Worm (Caenorhabditis elegans): ENCODE data around the gene C04G6.11.

The C04G6.11 gene

ce11 chrII:5069525-5069924, 34.1 kb downstream of the C04G6.11 start, which contains the start of gene idpb-2:
Gene idpb-2, minus strand, starts transcription at chrII:5069625.
- TF ChIP-seq ztf-23 (GFP tag; IDR thresholded peaks at IDR 0.05) (no peak), flt-1 (GFP tag; IDR thresholded peaks at IDR 0.05) (no peak), ztf-29 (GFP tag; IDR thresholded peaks at IDR 0.05) (no peak), med-1 (GFP tag; optimal IDR thresholded peaks at IDR 0.05; ENCODE audit: insufficient read depth) (no peak), T22C8.4 (GFP tag; IDR thresholded peaks at IDR 0.05) (no peak), ref-1 (GFP tag; conservative IDR thresholded peaks at IDR 0.05) (no peak), tab-1 (GFP tag; IDR thresholded peaks at IDR 0.05) (no peak), cog-1 (tag; optimal IDR thresholded peaks at IDR 0.05) (no peak), klf-2 (GFP tag; conservative IDR thresholded peaks at IDR 0.05) (no peak)

DNA sequence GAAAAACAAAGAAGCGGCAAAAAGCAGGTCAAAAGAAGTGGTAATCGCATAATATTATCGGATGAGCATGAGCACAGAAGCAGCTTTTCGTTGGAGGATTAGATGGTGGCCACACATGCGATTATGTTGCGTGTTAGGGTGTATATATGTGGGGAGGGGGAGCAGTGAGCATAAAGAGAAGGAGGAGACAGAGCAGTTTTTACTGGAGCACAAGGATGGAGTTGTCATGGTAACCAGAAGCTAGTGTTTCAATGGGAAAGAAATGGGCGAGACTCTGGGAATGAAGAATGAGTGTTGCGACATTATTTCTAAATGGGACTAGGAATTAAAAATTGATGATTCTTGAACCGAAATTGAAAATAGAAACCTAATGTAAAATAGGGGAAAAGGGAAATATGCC, 35.7 kb downstream of the C04G6.11 start, which contains the start of gene C27A2.8:
C27A2.8 (minus strand) TSS at position 117 of the 400 bp plus-strand sequence.
- no peak for TF ChIP-seq klf-2 (GFP tag; conservative IDR thresholded peaks at IDR 0.05)
- no peak for TF ChIP-seq ref-1 (GFP tag; conservative IDR thresholded peaks at IDR 0.05)
- no peak for TF ChIP-seq med-1 (GFP tag; optimal IDR thresholded peaks at IDR 0.05; ENCODE audit: insufficient read depth)
- TF ChIP-seq ztf-23 (GFP tag; IDR thresholded peaks at IDR 0.05): no peak
- TF ChIP-seq flt-1 (GFP tag; IDR thresholded peaks at IDR 0.05): no peak
- no peak for TF ChIP-seq T22C8.4 (GFP tag; IDR thresholded peaks at IDR 0.05)
- no peak for TF ChIP-seq tab-1 (GFP tag; IDR thresholded peaks at IDR 0.05)
- TF ChIP-seq cog-1 (tag; optimal IDR thresholded peaks at IDR 0.05): no peak
- no peak for TF ChIP-seq ztf-29 (GFP tag; IDR thresholded peaks at IDR 0.05)

ce11 chrII:5066967-5067366, 36.7 kb downstream of the C04G6.11 start:
- TF ChIP-seq ztf-23 (GFP tag; IDR thresholded peaks at IDR 0.05): no peak

- TF ChIP-seq T22C8.4 (GFP tag; IDR thresholded peaks at IDR 0.05) (0 out of 2 replicates have a peak, but pooled peaks have one; percentile 9), ztf-23 (GFP tag; IDR thresholded peaks at IDR 0.05) (0 out of 2 replicates have a peak, but pooled peaks have one; percentile 38), cog-1 (tag; optimal IDR thresholded peaks at IDR 0.05) (peak; percentile 4), flt-1 (GFP tag; IDR thresholded peaks at IDR 0.05) (peak; percentile 56; the same call in 1 of the 2 replicates), med-1 (GFP tag; optimal IDR thresholded peaks at IDR 0.05; ENCODE audit: insufficient read depth) (no peak), klf-2 (GFP tag; conservative IDR thresholded peaks at IDR 0.05) (0 out of 2 replicates have a peak, but pooled peaks have one; percentile 55), tab-1 (GFP tag; IDR thresholded peaks at IDR 0.05) (no peak), ztf-29 (GFP tag; IDR thresholded peaks at IDR 0.05) (no peak), ref-1 (GFP tag; conservative IDR thresholded peaks at IDR 0.05) (no peak)
Observed at ce11 chrII:5061794-5062368, 41.8 kb downstream of the C04G6.11 start, which contains the start of gene smc-5. Gene smc-5, plus strand, starts transcription at chrII:5062125.

DNA sequence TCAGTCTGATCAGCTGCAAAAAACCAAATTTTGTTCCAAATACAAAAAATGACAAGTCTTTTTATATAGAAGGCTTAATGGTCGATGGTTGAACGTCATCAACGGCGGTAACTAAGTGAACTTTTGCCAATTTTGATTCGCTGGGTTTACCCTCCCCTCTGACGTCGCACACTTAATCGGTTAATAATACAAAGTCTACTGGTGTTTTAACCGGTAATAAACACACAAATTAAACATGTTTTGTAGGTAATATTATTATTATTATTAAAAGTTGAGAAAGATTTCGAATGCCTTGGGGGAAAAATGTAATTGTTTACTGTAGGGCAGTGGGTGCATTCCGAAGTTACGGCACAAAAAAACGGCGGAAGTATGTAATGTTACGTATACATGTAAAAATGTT, 42.9 kb downstream of the C04G6.11 start, which contains the start of gene pho-12:
pho-12 (minus strand) TSS at position 101 of the 400 bp plus-strand sequence.
- TF ChIP-seq ref-1 (GFP tag; conservative IDR thresholded peaks at IDR 0.05) (no peak), T22C8.4 (GFP tag; IDR thresholded peaks at IDR 0.05) (no peak), med-1 (GFP tag; optimal IDR thresholded peaks at IDR 0.05; ENCODE audit: insufficient read depth) (no peak), klf-2 (GFP tag; conservative IDR thresholded peaks at IDR 0.05) (no peak), ztf-23 (GFP tag; IDR thresholded peaks at IDR 0.05) (no peak), tab-1 (GFP tag; IDR thresholded peaks at IDR 0.05) (no peak), flt-1 (GFP tag; IDR thresholded peaks at IDR 0.05) (no peak), ztf-29 (GFP tag; IDR thresholded peaks at IDR 0.05) (no peak), cog-1 (tag; optimal IDR thresholded peaks at IDR 0.05) (no peak)

ce11 chrII:5058036-5058435, 45.6 kb downstream of the C04G6.11 start, which contains the start of gene C27A2.12:
Gene C27A2.12, minus strand, starts transcription at chrII:5058136.
- no peak for TF ChIP-seq T22C8.4 (GFP tag; IDR thresholded peaks at IDR 0.05)
- TF ChIP-seq tab-1 (GFP tag; IDR thresholded peaks at IDR 0.05): no peak
- no peak for TF ChIP-seq ref-1 (GFP tag; conservative IDR thresholded peaks at IDR 0.05)
- no peak for TF ChIP-seq med-1 (GFP tag; optimal IDR thresholded peaks at IDR 0.05; ENCODE audit: insufficient read depth)
- no peak for TF ChIP-seq ztf-29 (GFP tag; IDR thresholded peaks at IDR 0.05)
- no peak for TF ChIP-seq ztf-23 (GFP tag; IDR thresholded peaks at IDR 0.05)
- TF ChIP-seq flt-1 (GFP tag; IDR thresholded peaks at IDR 0.05): no peak
- no peak for TF ChIP-seq cog-1 (tag; optimal IDR thresholded peaks at IDR 0.05)

DNA sequence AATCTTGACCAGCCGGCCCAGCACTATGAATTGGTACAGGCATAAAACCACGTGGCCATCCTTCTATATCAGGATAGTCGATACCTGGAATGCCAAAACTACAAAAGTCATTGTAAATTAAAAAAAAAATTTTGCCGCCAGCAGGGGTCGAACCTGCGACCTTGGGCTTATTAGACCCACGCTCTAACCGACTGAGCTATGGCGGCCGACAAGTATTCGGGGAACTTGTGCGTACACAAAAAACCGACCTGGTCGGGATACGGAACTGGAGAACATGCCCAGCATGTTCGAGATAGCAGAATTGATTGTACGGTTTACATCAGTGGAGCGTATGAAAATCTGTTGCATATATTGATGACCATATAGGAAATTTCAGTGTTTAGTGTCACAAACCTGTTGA, 46.3 kb downstream of the C04G6.11 start:
- TF ChIP-seq cog-1 (tag; optimal IDR thresholded peaks at IDR 0.05) (no peak), ztf-29 (GFP tag; IDR thresholded peaks at IDR 0.05) (peak; percentile 78; the same call in 1 of the 2 replicates), T22C8.4 (GFP tag; IDR thresholded peaks at IDR 0.05) (peak; percentile 43; the same call in 1 of the 2 replicates), flt-1 (GFP tag; IDR thresholded peaks at IDR 0.05) (peak; percentile 81), tab-1 (GFP tag; IDR thresholded peaks at IDR 0.05) (peak; percentile 74), klf-2 (GFP tag; conservative IDR thresholded peaks at IDR 0.05) (no peak), ref-1 (GFP tag; conservative IDR thresholded peaks at IDR 0.05) (peak; percentile 68; the same call in 1 of the 2 replicates), ztf-23 (GFP tag; IDR thresholded peaks at IDR 0.05) (no peak), med-1 (GFP tag; optimal IDR thresholded peaks at IDR 0.05; ENCODE audit: insufficient read depth) (no peak)

ce11 chrII:5056254-5056653, 47.4 kb downstream of the C04G6.11 start:
- TF ChIP-seq tab-1 (GFP tag; IDR thresholded peaks at IDR 0.05) (no peak), med-1 (GFP tag; optimal IDR thresholded peaks at IDR 0.05; ENCODE audit: insufficient read depth) (no peak), cog-1 (tag; optimal IDR thresholded peaks at IDR 0.05) (no peak), ref-1 (GFP tag; conservative IDR thresholded peaks at IDR 0.05) (no peak), flt-1 (GFP tag; IDR thresholded peaks at IDR 0.05) (no peak), T22C8.4 (GFP tag; IDR thresholded peaks at IDR 0.05) (no peak), klf-2 (GFP tag; conservative IDR thresholded peaks at IDR 0.05) (no peak), ztf-23 (GFP tag; IDR thresholded peaks at IDR 0.05) (no peak), ztf-29 (GFP tag; IDR thresholded peaks at IDR 0.05) (no peak)

- TF ChIP-seq T22C8.4 (GFP tag; IDR thresholded peaks at IDR 0.05) (peak; percentile 72; the same call in 1 of the 2 replicates), ztf-29 (GFP tag; IDR thresholded peaks at IDR 0.05) (no peak; the same call in 1 of the 2 replicates), cog-1 (tag; optimal IDR thresholded peaks at IDR 0.05) (peak; percentile 65), ref-1 (GFP tag; conservative IDR thresholded peaks at IDR 0.05) (no peak), ztf-23 (GFP tag; IDR thresholded peaks at IDR 0.05) (peak; percentile 83), flt-1 (GFP tag; IDR thresholded peaks at IDR 0.05) (peak; percentile 77), klf-2 (GFP tag; conservative IDR thresholded peaks at IDR 0.05) (no peak)
Observed at ce11 chrII:5055129-5055666, 48.4 kb downstream of the C04G6.11 start, which contains the start of the genes ify-1 and rpl-22. Gene ify-1, minus strand, starts transcription at chrII:5055179. Gene rpl-22, plus strand, starts transcription at chrII:5055616.
